Fruit fly (Drosophila melanogaster) whole organism, embryonic: ENCODE measurements around the gene Rnb.

Experiments
- Asciz ChIP-seq: fragments of 200-800 bp; sonication (Bioruptor generic); optimal IDR thresholded peaks from 2 replicates; lab custom pipeline; 2017; ENCODE audit warnings: missing biosample characterization, mild to moderate bottlenecking, missing genetic modification characterization, missing genetic modification reagents
- CG10979 ChIP-seq: fragments of 200-800 bp; sonication (Bioruptor generic); optimal IDR thresholded peaks from 2 replicates; lab custom pipeline; 2018; ENCODE audit warnings: missing biosample characterization, mild to moderate bottlenecking, missing genetic modification characterization, moderate library complexity
- CG11247 ChIP-seq: fragments of 200-800 bp; sonication (Bioruptor generic); IDR thresholded peaks from 2 replicates; pipeline ENCODE4 v1.3.6; 2022; ENCODE audit warnings: missing biosample characterization, missing genetic modification characterization
- CG11560 ChIP-seq: fragments of 200-800 bp; sonication (Bioruptor generic); IDR thresholded peaks from 3 replicates; pipeline ENCODE4 v1.3.6; 2022; ENCODE audit warnings: missing biosample characterization, missing genetic modification characterization
- CG12769 ChIP-seq: fragments of 200-800 bp; sonication (Bioruptor generic); optimal IDR thresholded peaks from 2 replicates; lab custom pipeline; 2019; ENCODE audit warnings: missing biosample characterization, mild to moderate bottlenecking, missing genetic modification characterization, moderate library complexity
- CG2875 ChIP-seq: fragments of 200-800 bp; sonication (Bioruptor generic); optimal IDR thresholded peaks from 2 replicates; lab custom pipeline; 2017; ENCODE audit warnings: missing biosample characterization, mild to moderate bottlenecking, missing genetic modification characterization, missing genetic modification reagents
- CG4617 ChIP-seq: fragments of 200-800 bp; sonication (Bioruptor generic); optimal IDR thresholded peaks from 3 replicates; lab custom pipeline; 2016; ENCODE audit warnings: missing biosample characterization, missing genetic modification characterization, borderline replicate concordance
- CG6791 ChIP-seq: fragments of 200-800 bp; sonication (Bioruptor generic); IDR thresholded peaks from 3 replicates; pipeline ENCODE4 v1.3.6; 2022; ENCODE audit warnings: missing biosample characterization, missing genetic modification characterization; ENCODE audit not compliant: partially characterized antibody
- CG8281 ChIP-seq: fragments of 200-800 bp; sonication (Bioruptor generic); optimal IDR thresholded peaks from 2 replicates; lab custom pipeline; 2018; ENCODE audit warnings: missing biosample characterization, mild to moderate bottlenecking, missing genetic modification characterization, moderate library complexity
- CG8478 ChIP-seq: fragments of >200 bp; optimal IDR thresholded peaks from 2 replicates; lab custom pipeline; 2018
- CG9437 ChIP-seq: fragments of 200-800 bp; sonication (Bioruptor generic); optimal IDR thresholded peaks from 2 replicates; lab custom pipeline; 2018; ENCODE audit warnings: missing biosample characterization, mild to moderate bottlenecking, missing genetic modification characterization
- Chrac-16 ChIP-seq: fragments of 200-800 bp; sonication (Bioruptor generic); optimal IDR thresholded peaks from 3 replicates; lab custom pipeline; 2016; ENCODE audit warnings: missing biosample characterization, missing genetic modification characterization
- Dp ChIP-seq: fragments of 200-800 bp; sonication (Bioruptor generic); optimal IDR thresholded peaks from 2 replicates; lab custom pipeline; 2018; ENCODE audit warnings: missing biosample characterization, mild to moderate bottlenecking, missing genetic modification characterization, moderate library complexity
- ERR ChIP-seq: fragments of 200-800 bp; sonication (Bioruptor generic); optimal IDR thresholded peaks from 2 replicates; lab custom pipeline; 2016; ENCODE audit warnings: missing biosample characterization, missing genetic modification characterization
- HmgZ ChIP-seq: fragments of 200-800 bp; sonication (Bioruptor generic); optimal IDR thresholded peaks from 2 replicates; lab custom pipeline; 2018; ENCODE audit warnings: missing biosample characterization, mild to moderate bottlenecking, missing genetic modification characterization
- Hr51 ChIP-seq, 2 experiments: fragments of 200-800 bp; sonication (Bioruptor generic); optimal IDR thresholded peaks; 2 replicates in 1 of 2; 3 replicates in 1 of 2; lab custom pipeline; 2016 to 2018; ENCODE audit warnings: missing biosample characterization in 2 of 2, missing genetic modification characterization in 2 of 2, mild to moderate bottlenecking in 1 of 2, moderate library complexity in 1 of 2
- Hsf ChIP-seq: fragments of 200-800 bp; sonication (Bioruptor generic); optimal IDR thresholded peaks from 3 replicates; lab custom pipeline; 2016; ENCODE audit warnings: missing biosample characterization, missing genetic modification characterization
- Jarid2 ChIP-seq: fragments of 200-800 bp; sonication (Bioruptor generic); optimal IDR thresholded peaks from 3 replicates; lab custom pipeline; 2017; ENCODE audit warnings: mild to moderate bottlenecking, missing biosample characterization, missing genetic modification reagents, missing genetic modification characterization
- Med ChIP-seq: fragments of 200-800 bp; sonication (Bioruptor generic); peaks from one replicate; lab custom pipeline; 2016; ENCODE audit warnings: missing biosample characterization, missing genetic modification characterization, mild to moderate bottlenecking, inconsistent platforms, moderate library complexity
- Nf-YA ChIP-seq: fragments of 200-800 bp; sonication (Bioruptor generic); IDR thresholded peaks from 2 replicates; pipeline ENCODE4 v1.3.6; 2022; ENCODE audit warnings: missing biosample characterization, missing genetic modification characterization
- Ptx1 ChIP-seq: fragments of 200-800 bp; sonication (Bioruptor generic); IDR thresholded peaks from 2 replicates; pipeline ENCODE4 v1.3.6; 2022; ENCODE audit warnings: missing biosample characterization, missing genetic modification characterization
- Scr ChIP-seq: fragments of 200-800 bp; sonication (Bioruptor generic); IDR thresholded peaks from 2 replicates; pipeline ENCODE4 v1.3.6; 2022; ENCODE audit warnings: missing biosample characterization, missing genetic modification characterization; ENCODE audit not compliant: partially characterized antibody
- Spps ChIP-seq: fragments of 200-800 bp; sonication (Bioruptor generic); optimal IDR thresholded peaks from 2 replicates; lab custom pipeline; 2018; ENCODE audit warnings: missing biosample characterization, mild to moderate bottlenecking, missing genetic modification characterization
- Usf ChIP-seq: fragments of 200-800 bp; sonication (Bioruptor generic); optimal IDR thresholded peaks from 2 replicates; lab custom pipeline; 2017; ENCODE audit warnings: missing genotype, missing biosample characterization, missing genetic modification characterization
- Xbp1 ChIP-seq: fragments of 200-800 bp; sonication (Bioruptor generic); optimal IDR thresholded peaks from 3 replicates; lab custom pipeline; 2016; ENCODE audit warnings: missing biosample characterization, mild to moderate bottlenecking, missing genetic modification characterization
- ap ChIP-seq: fragments of 200-800 bp; sonication (Bioruptor generic); IDR thresholded peaks from 2 replicates; pipeline ENCODE4 v1.3.6; 2022; ENCODE audit warnings: missing biosample characterization, missing genetic modification characterization
- ara ChIP-seq: fragments of 200-800 bp; sonication (Bioruptor generic); IDR thresholded peaks from 2 replicates; pipeline ENCODE4 v1.3.6; 2022; ENCODE audit warnings: missing biosample characterization, missing genetic modification characterization
- az2 ChIP-seq: fragments of 200-800 bp; sonication (Bioruptor generic); optimal IDR thresholded peaks from 3 replicates; lab custom pipeline; 2016; ENCODE audit warnings: missing biosample characterization, missing genetic modification characterization
- bigmax ChIP-seq: fragments of 200-800 bp; sonication (Bioruptor generic); optimal IDR thresholded peaks from 2 replicates; lab custom pipeline; 2018; ENCODE audit warnings: missing biosample characterization, mild to moderate bottlenecking, missing genetic modification characterization
- bowl ChIP-seq: fragments of 200-800 bp; sonication (Bioruptor generic); IDR thresholded peaks from 2 replicates; pipeline ENCODE4 v1.3.6; 2022; ENCODE audit warnings: missing biosample characterization, missing genetic modification characterization
- cad ChIP-seq: fragments of >200 bp; optimal IDR thresholded peaks from 2 replicates; lab custom pipeline; 2017; ENCODE audit warnings: missing biosample characterization, missing genetic modification characterization
- chif ChIP-seq, 2 experiments: fragments of 200-800 bp; sonication (Bioruptor generic); optimal IDR thresholded peaks; 3 replicates each; lab custom pipeline; 2016; ENCODE audit warnings: missing biosample characterization in 2 of 2, missing genetic modification characterization in 2 of 2
- ci ChIP-seq: fragments of 200-800 bp; sonication (Bioruptor generic); IDR thresholded peaks from 3 replicates; pipeline ENCODE4 v1.3.6; 2022; ENCODE audit warnings: missing biosample characterization, missing genetic modification characterization
- dmrt11E ChIP-seq: fragments of 200-800 bp; sonication (Bioruptor generic); optimal IDR thresholded peaks from 3 replicates; lab custom pipeline; 2018; ENCODE audit warnings: missing biosample characterization, mild to moderate bottlenecking, missing genetic modification characterization, moderate library complexity
- esg ChIP-seq: fragments of 200-800 bp; sonication (Bioruptor generic); conservative IDR thresholded peaks from 2 replicates; pipeline ENCODE4 v1.3.6; 2022; ENCODE audit warnings: missing biosample characterization, missing genetic modification characterization
- fu2 ChIP-seq: fragments of 200-800 bp; sonication (Bioruptor generic); optimal IDR thresholded peaks from 2 replicates; lab custom pipeline; 2016; ENCODE audit warnings: missing biosample characterization, missing genetic modification characterization
- gro ChIP-seq: fragments of 200-800 bp; sonication (Bioruptor generic); optimal IDR thresholded peaks from 2 replicates; lab custom pipeline; 2016; ENCODE audit warnings: missing biosample characterization, missing genetic modification characterization
- hkb ChIP-seq, 2 experiments: fragments of 200-800 bp in 1 of 2; fragments of >200 bp in 1 of 2; sonication (Bioruptor generic) in 1 of 2; IDR thresholded peaks in 1 of 2; optimal IDR thresholded peaks in 1 of 2; 2 replicates each; pipeline versions ENCODE4 v1.3.6 to Lab custom; 2017 to 2022; ENCODE audit warnings: missing biosample characterization in 1 of 2, missing genetic modification characterization in 1 of 2
- knrl ChIP-seq: fragments of 200-800 bp; sonication (Bioruptor generic); IDR thresholded peaks from 3 replicates; pipeline ENCODE4 v1.3.6; 2022; ENCODE audit warnings: missing biosample characterization, missing genetic modification characterization; ENCODE audit not compliant: partially characterized antibody
- lab ChIP-seq: fragments of 200-800 bp; sonication (Bioruptor generic); optimal IDR thresholded peaks from 3 replicates; lab custom pipeline; 2017; ENCODE audit warnings: missing biosample characterization, missing genetic modification characterization, mild to moderate bottlenecking, moderate library complexity, missing genetic modification reagents
- nmo ChIP-seq: fragments of 200-800 bp; sonication (Bioruptor generic); optimal IDR thresholded peaks from 2 replicates; lab custom pipeline; 2018; ENCODE audit warnings: missing biosample characterization, mild to moderate bottlenecking, missing genetic modification characterization, moderate library complexity
- peb ChIP-seq: fragments of 200-800 bp; sonication (Bioruptor generic); IDR thresholded peaks from 2 replicates; pipeline ENCODE4 v1.3.6; 2022; ENCODE audit warnings: missing biosample characterization, missing genetic modification characterization
- prd ChIP-seq, 3 experiments: fragments of >200 bp in 2 of 3; fragments of 200-800 bp in 1 of 3; sonication (Bioruptor generic) in 1 of 3; optimal IDR thresholded peaks in 2 of 3; IDR thresholded peaks in 1 of 3; 2 replicates in 2 of 3; 3 replicates in 1 of 3; pipeline versions ENCODE4 v1.3.6 to Lab custom; 2017 to 2022; ENCODE audit warnings: missing biosample characterization in 1 of 3, missing genetic modification characterization in 1 of 3
- sim ChIP-seq: fragments of 200-800 bp; sonication (Bioruptor generic); IDR thresholded peaks from 2 replicates; pipeline ENCODE4 v1.3.6; 2022; ENCODE audit warnings: missing biosample characterization, missing genetic modification characterization
- sqz ChIP-seq: fragments of 200-800 bp; sonication (Bioruptor generic); optimal IDR thresholded peaks from 3 replicates; lab custom pipeline; 2018; ENCODE audit warnings: missing biosample characterization, mild to moderate bottlenecking, missing genetic modification characterization
- ssp ChIP-seq: fragments of 200-800 bp; sonication (Bioruptor generic); IDR thresholded peaks from 2 replicates; pipeline ENCODE4 v1.3.6; 2022; ENCODE audit warnings: missing biosample characterization, missing genetic modification characterization
- tna ChIP-seq: fragments of 200-800 bp; sonication (Bioruptor generic); IDR thresholded peaks from 2 replicates; pipeline ENCODE4 v1.3.6; 2022; ENCODE audit warnings: missing biosample characterization, missing genetic modification characterization; ENCODE audit not compliant: partially characterized antibody
- unpg ChIP-seq: fragments of 200-800 bp; sonication (Bioruptor generic); optimal IDR thresholded peaks from 3 replicates; lab custom pipeline; 2018; ENCODE audit warnings: missing biosample characterization, mild to moderate bottlenecking, missing genetic modification characterization, moderate library complexity
- wor ChIP-seq: fragments of 200-800 bp; sonication (Bioruptor generic); IDR thresholded peaks from 2 replicates; pipeline ENCODE4 v1.3.6; 2022; ENCODE audit warnings: missing biosample characterization, missing genetic modification characterization

The Rnb gene

dm6 chr3R:29847126-29847525 is 48.0 kb upstream of the Rnb start (continued):
- no peak for TF ChIP-seq Jarid2
- no peak for TF ChIP-seq Chrac-16 (GFP tag; lab: Kevin White, UChicago)
- no peak for TF ChIP-seq wor
- peak; percentile 48; the same call in 1 of the 3 replicates for TF ChIP-seq ci (GFP tag; lab: Robert Waterston, UW)
- TF ChIP-seq Ptx1 (GFP tag; lab: Robert Waterston, UW): peak; percentile 41
- no peak for TF ChIP-seq CG4617 (GFP tag; lab: Kevin White, UChicago)
- TF ChIP-seq CG12769 (tag; lab: Kevin White, UChicago): no peak
- no peak for TF ChIP-seq prd (optimal IDR thresholded peaks at IDR 0.05; lab: Kevin White, UChicago)
- TF ChIP-seq prd (GFP tag; IDR thresholded peaks at IDR 0.05; lab: Robert Waterston, UW): peak; percentile 69; the same call in 2 of the 3 replicates
- no peak for TF ChIP-seq hkb (optimal IDR thresholded peaks at IDR 0.05; lab: Kevin White, UChicago)
- TF ChIP-seq hkb (GFP tag; IDR thresholded peaks at IDR 0.05; lab: Robert Waterston, UW): 0 out of 2 replicates have a peak, but pooled peaks have one; percentile 18
- TF ChIP-seq CG10979 (tag; lab: Kevin White, UChicago): no peak
- no peak for TF ChIP-seq knrl (GFP tag; lab: Robert Waterston, UW)
- 0 out of 3 replicates have a peak, but pooled peaks have one; percentile 13 for TF ChIP-seq CG11560 (tag; lab: Robert Waterston, UW)
- TF ChIP-seq CG6791 (GFP tag; lab: Robert Waterston, UW): no peak
- no peak for TF ChIP-seq HmgZ (tag; lab: Kevin White, UChicago)
- no peak for TF ChIP-seq Usf (GFP tag; lab: Kevin White, UChicago)
- TF ChIP-seq Hsf (GFP tag; lab: Kevin White, UChicago): no peak
- TF ChIP-seq cad (GFP tag; lab: Kevin White, UChicago): no peak
- 0 out of 2 replicates have a peak, but pooled peaks have one; percentile 17 for TF ChIP-seq esg (GFP tag; lab: Robert Waterston, UW)
- TF ChIP-seq CG8281: no peak
- peak; percentile 74 for TF ChIP-seq Med
- TF ChIP-seq Xbp1: peak; percentile 13
- TF ChIP-seq dmrt11E: peak; percentile 24
- TF ChIP-seq sim (GFP tag; lab: Robert Waterston, UW): no peak
- no peak for TF ChIP-seq fu2 (GFP tag; lab: Kevin White, UChicago)
- TF ChIP-seq ssp: peak; percentile 26; the same call in 1 of the 2 replicates
- no peak for TF ChIP-seq Asciz (GFP tag; lab: Kevin White, UChicago)
- TF ChIP-seq Dp (GFP tag; lab: Kevin White, UChicago): no peak
- TF ChIP-seq CG9437 (GFP tag; lab: Kevin White, UChicago): no peak
- TF ChIP-seq ERR (GFP tag; lab: Kevin White, UChicago): no peak
- no peak for TF ChIP-seq unpg
- 0 out of 2 replicates have a peak, but pooled peaks have one; percentile 5 for TF ChIP-seq ap (GFP tag; lab: Robert Waterston, UW)
- no peak for TF ChIP-seq bigmax (GFP tag; lab: Kevin White, UChicago)
- no peak for TF ChIP-seq tna (GFP tag; lab: Robert Waterston, UW)
- TF ChIP-seq lab (GFP tag; lab: Kevin White, UChicago): no peak
- TF ChIP-seq az2 (GFP tag; lab: Kevin White, UChicago): peak; percentile 4
- TF ChIP-seq nmo: peak; percentile 30
- no peak for TF ChIP-seq bowl (GFP tag; lab: Robert Waterston, UW)
- no peak for TF ChIP-seq peb (GFP tag; lab: Robert Waterston, UW)
- no peak for TF ChIP-seq sqz (GFP tag; lab: Kevin White, UChicago)
- TF ChIP-seq Spps (tag; lab: Kevin White, UChicago): no peak
- TF ChIP-seq chif (GFP tag; optimal IDR thresholded peaks at IDR 0.05; lab: Kevin White, UChicago): peak in 1 of 2 experiments; percentile 28
- TF ChIP-seq ara (GFP tag; lab: Robert Waterston, UW): peak; percentile 51; the same call in 1 of the 2 replicates
- TF ChIP-seq CG8478 (lab: Kevin White, UChicago): no peak
- 0 out of 2 replicates have a peak, but pooled peaks have one; percentile 7 for TF ChIP-seq CG11247
- TF ChIP-seq gro (GFP tag; lab: Kevin White, UChicago): no peak
- no peak for TF ChIP-seq CG2875 (GFP tag; lab: Kevin White, UChicago)
- no peak for TF ChIP-seq Nf-YA (GFP tag; lab: Robert Waterston, UW)
- no peak for TF ChIP-seq Scr (GFP tag; lab: Robert Waterston, UW)
- TF ChIP-seq Hr51 (GFP tag; optimal IDR thresholded peaks at IDR 0.05; lab: Kevin White, UChicago): no peak
